Fruit fly (Drosophila melanogaster) Kc167 (cell line): Measurements from ENCODE around the gene Hacd1.

Source experiments
- Myc ChIP-seq: fragments of >200 bp; optimal IDR thresholded peaks from 2 replicates; lab custom pipeline; 2017; ENCODE audit warnings: missing external identifiers
- h ChIP-seq: fragments of >200 bp; optimal IDR thresholded peaks from 3 replicates; lab custom pipeline; 2018; ENCODE audit warnings: missing external identifiers
- insv ChIP-seq: fragments of >200 bp; optimal IDR thresholded peaks from 3 replicates; lab custom pipeline; 2018; ENCODE audit warnings: missing external identifiers
- psq ChIP-seq: fragments of >200 bp; optimal IDR thresholded peaks from 2 replicates; lab custom pipeline; 2017; ENCODE audit warnings: missing external identifiers
- ttk ChIP-seq: sonication (Bioruptor generic); optimal IDR thresholded peaks from 2 replicates; lab custom pipeline; 2017; ENCODE audit warnings: missing external identifiers

dm6 chr2L:11980075-11980474 lies 22.0 kb downstream of the Hacd1 start:
- no peak for TF ChIP-seq h (lab: Kevin White, UChicago)
- no peak for TF ChIP-seq insv (lab: Kevin White, UChicago)
- TF ChIP-seq psq, result no peak
- no peak for TF ChIP-seq ttk
- TF ChIP-seq Myc, result no peak
